Fruit fly (Drosophila melanogaster) whole organism, prepupa: ENCODE results near the gene Gclm.
A peak's percentile ranks its signal among the peaks of the same experiment; 100 is the strongest.

Experiments
- CG10669 ChIP-seq: fragments of 200-800 bp; sonication (Bioruptor generic); optimal IDR thresholded peaks from 3 replicates; lab custom pipeline; 2018; ENCODE audit warnings: missing biosample characterization, mild to moderate bottlenecking, missing genetic modification characterization, moderate library complexity
- CG11762 ChIP-seq: fragments of 200-800 bp; sonication (Bioruptor generic); optimal IDR thresholded peaks from 3 replicates; lab custom pipeline; 2016; ENCODE audit warnings: missing biosample characterization, missing genetic modification characterization; ENCODE audit not compliant: insufficient read depth
- CG11902 ChIP-seq: fragments of 200-800 bp; sonication (Bioruptor generic); optimal IDR thresholded peaks from 3 replicates; lab custom pipeline; 2016; ENCODE audit warnings: missing biosample characterization, missing genetic modification characterization
- CG15336 ChIP-seq: fragments of 200-800 bp; sonication (Bioruptor generic); IDR thresholded peaks from 2 replicates; pipeline ENCODE4 v1.3.6; 2022; ENCODE audit warnings: missing biosample characterization, missing genetic modification characterization
- CG1621 ChIP-seq: fragments of 200-800 bp; sonication (Bioruptor generic); optimal IDR thresholded peaks from 3 replicates; lab custom pipeline; 2018; ENCODE audit warnings: missing biosample characterization, mild to moderate bottlenecking, missing genetic modification characterization
- CG16779 ChIP-seq: fragments of 200-800 bp; sonication (Bioruptor generic); optimal IDR thresholded peaks from 3 replicates; lab custom pipeline; 2017; ENCODE audit warnings: missing biosample characterization, mild to moderate bottlenecking, missing genetic modification characterization
- CG3032 ChIP-seq: fragments of 200-800 bp; optimal IDR thresholded peaks from 2 replicates; lab custom pipeline; 2019; ENCODE audit warnings: missing biosample characterization, mild to moderate bottlenecking, missing genetic modification characterization, moderate library complexity
- CG31627 ChIP-seq: fragments of 200-800 bp; sonication (Bioruptor generic); optimal IDR thresholded peaks from 3 replicates; lab custom pipeline; 2016; ENCODE audit warnings: missing biosample characterization, missing genetic modification characterization
- CG32006 ChIP-seq: fragments of 200-800 bp; sonication (Bioruptor generic); optimal IDR thresholded peaks from 3 replicates; lab custom pipeline; 2017; ENCODE audit warnings: missing biosample characterization, mild to moderate bottlenecking, missing genetic modification characterization
- CG34406 ChIP-seq: fragments of 200-800 bp; sonication (Bioruptor generic); optimal IDR thresholded peaks from 3 replicates; lab custom pipeline; 2016; ENCODE audit warnings: missing biosample characterization, missing genetic modification characterization
- CG3919 ChIP-seq: fragments of 200-800 bp; sonication (Bioruptor generic); optimal IDR thresholded peaks from 3 replicates; lab custom pipeline; 2016; ENCODE audit warnings: missing biosample characterization, missing genetic modification characterization
- CG4318 ChIP-seq: fragments of 200-800 bp; sonication (Bioruptor generic); optimal IDR thresholded peaks from 3 replicates; lab custom pipeline; 2017; ENCODE audit warnings: missing biosample characterization, mild to moderate bottlenecking, missing genetic modification characterization
- CG6163 ChIP-seq: fragments of 200-800 bp; sonication (Bioruptor generic); IDR thresholded peaks from 3 replicates; pipeline ENCODE4 v1.3.6; 2022; ENCODE audit warnings: missing biosample characterization, missing genetic modification characterization
- CG6808 ChIP-seq: fragments of 200-800 bp; sonication (Bioruptor generic); optimal IDR thresholded peaks from 3 replicates; lab custom pipeline; 2017; ENCODE audit warnings: missing biosample characterization, missing genetic modification characterization, mild to moderate bottlenecking, moderate library complexity, missing genetic modification reagents
- CG6854 ChIP-seq: fragments of 200-800 bp; sonication (Bioruptor generic); optimal IDR thresholded peaks from 2 replicates; lab custom pipeline; 2017; ENCODE audit warnings: missing biosample characterization, mild to moderate bottlenecking, missing genetic modification characterization
- CG8319 ChIP-seq: fragments of 200-800 bp; sonication (Bioruptor generic); optimal IDR thresholded peaks from 3 replicates; lab custom pipeline; 2016; ENCODE audit warnings: missing biosample characterization, missing genetic modification characterization
- CG8632 ChIP-seq: fragments of 200-800 bp; sonication (Bioruptor generic); optimal IDR thresholded peaks from 3 replicates; lab custom pipeline; 2016; ENCODE audit warnings: missing biosample characterization, missing genetic modification characterization
- CG9139 ChIP-seq: fragments of 200-800 bp; sonication (Bioruptor generic); optimal IDR thresholded peaks from 3 replicates; lab custom pipeline; 2017; ENCODE audit warnings: missing biosample characterization, mild to moderate bottlenecking, missing genetic modification characterization
- Eip75B ChIP-seq: fragments of 200-800 bp; sonication (Bioruptor generic); optimal IDR thresholded peaks from 3 replicates; lab custom pipeline; 2016; ENCODE audit warnings: missing biosample characterization, missing genetic modification characterization
- Eip78C ChIP-seq: fragments of 200-800 bp; sonication (Bioruptor generic); peaks from one replicate; lab custom pipeline; 2016; ENCODE audit warnings: missing biosample characterization, missing genetic modification characterization
- Ets21C ChIP-seq: fragments of 200-800 bp; sonication (Bioruptor generic); optimal IDR thresholded peaks from 3 replicates; lab custom pipeline; 2016; ENCODE audit warnings: missing biosample characterization, missing genetic modification characterization
- Ets96B ChIP-seq: fragments of 200-800 bp; optimal IDR thresholded peaks from 2 replicates; lab custom pipeline; 2019; ENCODE audit warnings: missing biosample characterization, mild to moderate bottlenecking, missing genetic modification characterization, moderate library complexity
- Gug ChIP-seq: fragments of 200-800 bp; sonication (Bioruptor generic); IDR thresholded peaks from 2 replicates; pipeline ENCODE4 v1.3.6; 2022; ENCODE audit warnings: missing biosample characterization, missing genetic modification characterization
- Hr38 ChIP-seq: sonication (Bioruptor generic); optimal IDR thresholded peaks from 2 replicates; lab custom pipeline; 2016; ENCODE audit warnings: missing biosample characterization, missing genetic modification characterization
- Hr39 ChIP-seq: fragments of 200-800 bp; sonication (Bioruptor generic); optimal IDR thresholded peaks from 2 replicates; lab custom pipeline; 2016; ENCODE audit warnings: missing biosample characterization, missing genetic modification characterization
- Hr4 ChIP-seq: fragments of 200-800 bp; sonication (Bioruptor generic); optimal IDR thresholded peaks from 3 replicates; lab custom pipeline; 2016; ENCODE audit warnings: missing biosample characterization, missing genetic modification characterization
- Lpt ChIP-seq: fragments of 200-800 bp; sonication (Bioruptor generic); optimal IDR thresholded peaks from 3 replicates; lab custom pipeline; 2016; ENCODE audit warnings: missing biosample characterization, missing genetic modification characterization
- Met ChIP-seq: fragments of 200-800 bp; sonication (Bioruptor generic); optimal IDR thresholded peaks from 3 replicates; lab custom pipeline; 2016; ENCODE audit warnings: missing biosample characterization, missing genetic modification characterization
- OdsH ChIP-seq: fragments of 200-800 bp; sonication (Bioruptor generic); optimal IDR thresholded peaks from 3 replicates; lab custom pipeline; 2016; ENCODE audit warnings: missing biosample characterization, missing genetic modification characterization
- Smox ChIP-seq: fragments of 200-800 bp; sonication (Bioruptor generic); optimal IDR thresholded peaks from 3 replicates; lab custom pipeline; 2016; ENCODE audit warnings: missing biosample characterization, missing genetic modification characterization
- Sox15 ChIP-seq: fragments of 200-800 bp; sonication (Bioruptor generic); optimal IDR thresholded peaks from 3 replicates; lab custom pipeline; 2016; ENCODE audit warnings: missing biosample characterization, missing genetic modification characterization
- acj6 ChIP-seq: fragments of 200-800 bp; sonication (Bioruptor generic); optimal IDR thresholded peaks from 3 replicates; lab custom pipeline; 2016; ENCODE audit warnings: missing biosample characterization, missing genetic modification characterization
- cyc ChIP-seq: fragments of 200-800 bp; sonication (Bioruptor generic); optimal IDR thresholded peaks from 3 replicates; lab custom pipeline; 2016; ENCODE audit warnings: missing biosample characterization, missing genetic modification characterization
- dsx ChIP-seq: fragments of 200-800 bp; optimal IDR thresholded peaks from 3 replicates; lab custom pipeline; 2019; ENCODE audit warnings: missing biosample characterization, mild to moderate bottlenecking, missing genetic modification characterization, moderate library complexity; ENCODE audit not compliant: poor library complexity, severe bottlenecking
- eg ChIP-seq: fragments of 200-800 bp; sonication (Bioruptor generic); IDR thresholded peaks from 3 replicates; pipeline ENCODE4 v1.3.6; 2022; ENCODE audit warnings: missing biosample characterization, missing genetic modification characterization
- fd59A ChIP-seq: fragments of 200-800 bp; sonication (Bioruptor generic); optimal IDR thresholded peaks from 2 replicates; lab custom pipeline; 2017; ENCODE audit warnings: missing biosample characterization, mild to moderate bottlenecking, missing genetic modification characterization, missing genetic modification reagents
- fkh ChIP-seq: fragments of 200-800 bp; sonication (Bioruptor generic); optimal IDR thresholded peaks from 3 replicates; lab custom pipeline; 2017; ENCODE audit warnings: missing biosample characterization, mild to moderate bottlenecking, missing genetic modification characterization, moderate library complexity
- lz ChIP-seq: fragments of 200-800 bp; sonication (Bioruptor generic); optimal IDR thresholded peaks from 3 replicates; lab custom pipeline; 2016; ENCODE audit warnings: missing biosample characterization, missing genetic modification characterization
- net ChIP-seq: fragments of 200-800 bp; sonication (Bioruptor generic); optimal IDR thresholded peaks from 3 replicates; lab custom pipeline; 2016; ENCODE audit warnings: missing biosample characterization, missing genetic modification characterization
- pdm3 ChIP-seq: fragments of 200-800 bp; sonication (Bioruptor generic); optimal IDR thresholded peaks from 3 replicates; lab custom pipeline; 2016; ENCODE audit warnings: missing biosample characterization, missing genetic modification characterization
- salr ChIP-seq, 2 experiments: fragments of 200-800 bp; sonication (Bioruptor generic); optimal IDR thresholded peaks; 3 replicates each; lab custom pipeline; 2016 to 2018; ENCODE audit warnings: missing biosample characterization in 2 of 2, missing genetic modification characterization in 2 of 2, mild to moderate bottlenecking in 1 of 2
- spab ChIP-seq: fragments of 200-800 bp; sonication (Bioruptor generic); optimal IDR thresholded peaks from 2 replicates; lab custom pipeline; 2017; ENCODE audit warnings: missing biosample characterization, mild to moderate bottlenecking, missing genetic modification characterization, missing genetic modification reagents
- ss ChIP-seq, 2 experiments: fragments of 200-800 bp; sonication (Bioruptor generic); optimal IDR thresholded peaks; 2 replicates in 1 of 2; 3 replicates in 1 of 2; lab custom pipeline; 2017 to 2018; ENCODE audit warnings: mild to moderate bottlenecking in 2 of 2, missing biosample characterization in 2 of 2, missing genetic modification characterization in 2 of 2, moderate library complexity in 1 of 2
- svp ChIP-seq: fragments of 200-800 bp; sonication (Bioruptor generic); peaks from one replicate; lab custom pipeline; 2016; ENCODE audit warnings: missing biosample characterization, missing genetic modification characterization
- topi ChIP-seq: fragments of 200-800 bp; sonication (Bioruptor generic); optimal IDR thresholded peaks from 3 replicates; lab custom pipeline; 2016; ENCODE audit warnings: missing biosample characterization, missing genetic modification characterization
- vri ChIP-seq: fragments of 200-800 bp; sonication (Bioruptor generic); optimal IDR thresholded peaks from 3 replicates; lab custom pipeline; 2016; ENCODE audit warnings: missing biosample characterization, mild to moderate bottlenecking, missing genetic modification characterization

The Gclm gene

dm6 chr3R:22668622-22669021, 17.7 kb downstream of the Gclm start (continued):
- TF ChIP-seq CG11762 (GFP tag; lab: Kevin White, UChicago) = no peak
- peak; percentile 80 for TF ChIP-seq CG15336
- peak; percentile 48 for TF ChIP-seq net (GFP tag; lab: Kevin White, UChicago)
- no peak for TF ChIP-seq ss (GFP tag; optimal IDR thresholded peaks at IDR 0.05; lab: Kevin White, UChicago)
- no peak for TF ChIP-seq CG3032
- TF ChIP-seq Hr4 = peak; percentile 70
- no peak for TF ChIP-seq Ets21C (GFP tag; lab: Kevin White, UChicago)
- TF ChIP-seq CG1621 (tag; lab: Kevin White, UChicago) = no peak
- TF ChIP-seq CG34406 (GFP tag; lab: Kevin White, UChicago) = peak; percentile 46
- TF ChIP-seq CG31627 = peak; percentile 25
- TF ChIP-seq CG16779 = no peak
- TF ChIP-seq CG8319 (GFP tag; lab: Kevin White, UChicago) = no peak
- TF ChIP-seq pdm3 = peak; percentile 51
- peak; percentile 69 for TF ChIP-seq svp (GFP tag; lab: Kevin White, UChicago)
- no peak for TF ChIP-seq CG11902 (GFP tag; lab: Kevin White, UChicago)
- TF ChIP-seq CG32006 (GFP tag; lab: Kevin White, UChicago) = peak; percentile 69
- no peak for TF ChIP-seq Eip75B (GFP tag; lab: Kevin White, UChicago)
- peak; percentile 19 for TF ChIP-seq topi (GFP tag; lab: Kevin White, UChicago)
- no peak for TF ChIP-seq Hr38 (GFP tag; lab: Kevin White, UChicago)
- TF ChIP-seq CG6808 (GFP tag; lab: Kevin White, UChicago) = no peak
- TF ChIP-seq CG10669 (GFP tag; lab: Kevin White, UChicago) = no peak
- no peak for TF ChIP-seq Lpt
- TF ChIP-seq fd59A (GFP tag; lab: Kevin White, UChicago) = no peak
- 0 out of 2 replicates have a peak, but pooled peaks have one; percentile 27 for TF ChIP-seq Gug (GFP tag; lab: Robert Waterston, UW)
- peak; percentile 48 for TF ChIP-seq CG4318
- TF ChIP-seq Sox15 (GFP tag; lab: Kevin White, UChicago) = peak; percentile 10
- peak; percentile 57 for TF ChIP-seq eg (GFP tag; lab: Robert Waterston, UW)
- TF ChIP-seq Smox (GFP tag; lab: Kevin White, UChicago) = peak; percentile 37
- TF ChIP-seq Eip78C = peak; percentile 92
- peak; percentile 60 for TF ChIP-seq OdsH (GFP tag; lab: Kevin White, UChicago)
- no peak for TF ChIP-seq dsx (GFP tag; lab: Kevin White, UChicago)
- peak; percentile 16 for TF ChIP-seq Ets96B (tag; lab: Kevin White, UChicago)
- TF ChIP-seq acj6 (GFP tag; lab: Kevin White, UChicago) = peak; percentile 50
- TF ChIP-seq Met (GFP tag; lab: Kevin White, UChicago) = peak; percentile 31
- peak; percentile 70 for TF ChIP-seq CG6163
- peak; percentile 54 for TF ChIP-seq CG3919 (GFP tag; lab: Kevin White, UChicago)
- TF ChIP-seq cyc (GFP tag; lab: Kevin White, UChicago) = no peak
- no peak for TF ChIP-seq fkh (GFP tag; lab: Kevin White, UChicago)
- TF ChIP-seq salr (GFP tag; optimal IDR thresholded peaks at IDR 0.05; lab: Kevin White, UChicago) = peak in 1 of 2 experiments; percentile 37
- TF ChIP-seq CG9139 (GFP tag; lab: Kevin White, UChicago) = no peak
- no peak for TF ChIP-seq vri
- TF ChIP-seq spab = no peak
- TF ChIP-seq lz (GFP tag; lab: Kevin White, UChicago) = no peak

- TF ChIP-seq Smox (GFP tag; lab: Kevin White, UChicago) (no peak), CG6854 (GFP tag; lab: Kevin White, UChicago) (no peak), CG8319 (GFP tag; lab: Kevin White, UChicago) (no peak), CG15336 (no peak), CG8632 (GFP tag; lab: Kevin White, UChicago) (no peak), Hr39 (no peak), CG9139 (GFP tag; lab: Kevin White, UChicago) (no peak), CG34406 (GFP tag; lab: Kevin White, UChicago) (no peak), CG16779 (no peak)
These were observed 18.4 kb downstream of the Gclm start for dm6 chr3R:22667959-22668316.
